Fruit fly (Drosophila melanogaster): ENCODE measurements around the gene CG12229.
A peak's percentile ranks its signal among the peaks of the same experiment; 100 is the strongest.

Gene CG12229

dm6 chr3L:17425132-17425713 is 11.0 kb downstream of the CG12229 start, which contains the start of the genes Sec3 and COX7B (continued):
- peak; percentile 95 for TF ChIP-seq CG3995 (GFP tag; optimal IDR thresholded peaks at IDR 0.05)
- TF ChIP-seq kay (GFP tag; optimal IDR thresholded peaks at IDR 0.05): peak; percentile 51
- TF ChIP-seq CG11085 (GFP tag; IDR thresholded peaks at IDR 0.05): no peak
- no peak for TF ChIP-seq CG32772 (GFP tag; IDR thresholded peaks at IDR 0.05)
- TF ChIP-seq fd96Cb (tag; optimal IDR thresholded peaks at IDR 0.05): peak; percentile 22
- TF ChIP-seq CG2678 (tag; optimal IDR thresholded peaks at IDR 0.05): peak; percentile 74
- no peak for TF ChIP-seq ro (GFP tag; IDR thresholded peaks at IDR 0.05)
- TF ChIP-seq nerfin-2 (GFP tag; IDR thresholded peaks at IDR 0.05; ENCODE audit: partially characterized antibody): peak; percentile 79
- TF ChIP-seq CG8388 (GFP tag; optimal IDR thresholded peaks at IDR 0.05): peak; percentile 51
- TF ChIP-seq Fer1 (GFP tag; optimal IDR thresholded peaks at IDR 0.05): peak; percentile 72
- peak; percentile 60 for TF ChIP-seq CG33557 (GFP tag; optimal IDR thresholded peaks at IDR 0.05)
- TF ChIP-seq Ssrp (tag; optimal IDR thresholded peaks at IDR 0.05): peak; percentile 51
- TF ChIP-seq CG4328 (GFP tag; optimal IDR thresholded peaks at IDR 0.05): peak; percentile 51
- peak; percentile 15 for TF ChIP-seq nom (GFP tag; optimal IDR thresholded peaks at IDR 0.05)
- 0 out of 2 replicates have a peak, but pooled peaks have one; percentile 29 for TF ChIP-seq Atf6 (GFP tag; IDR thresholded peaks at IDR 0.05)
- TF ChIP-seq dati (GFP tag; IDR thresholded peaks at IDR 0.05): no peak
- peak; percentile 26 for TF ChIP-seq CG9609 (GFP tag; optimal IDR thresholded peaks at IDR 0.05)
- no peak for TF ChIP-seq ham (GFP tag; IDR thresholded peaks at IDR 0.05)
- TF ChIP-seq CG7839 (tag; optimal IDR thresholded peaks at IDR 0.05): peak; percentile 66
- peak; percentile 68 for TF ChIP-seq Hsf (GFP tag; optimal IDR thresholded peaks at IDR 0.05)
- no peak for TF ChIP-seq sima (GFP tag; optimal IDR thresholded peaks at IDR 0.05)
- TF ChIP-seq H15 (GFP tag; IDR thresholded peaks at IDR 0.05): no peak
- peak; percentile 64 for TF ChIP-seq CG6689 (GFP tag; IDR thresholded peaks at IDR 0.05)
- no peak for TF ChIP-seq cad (GFP tag; optimal IDR thresholded peaks at IDR 0.05)
- TF ChIP-seq ase (GFP tag; IDR thresholded peaks at IDR 0.05): no peak
- no peak for TF ChIP-seq CG7271 (tag; optimal IDR thresholded peaks at IDR 0.05)
- peak; percentile 67 for TF ChIP-seq Dad (GFP tag; optimal IDR thresholded peaks at IDR 0.05)
- TF ChIP-seq trem (tag; optimal IDR thresholded peaks at IDR 0.05): peak; percentile 89
- TF ChIP-seq Sox100B (GFP tag; optimal IDR thresholded peaks at IDR 0.05): peak; percentile 20
- no peak for TF ChIP-seq CG8765 (GFP tag; IDR thresholded peaks at IDR 0.05)
- no peak for TF ChIP-seq CG6854 (GFP tag; optimal IDR thresholded peaks at IDR 0.05)
- no peak for TF ChIP-seq Adf1 (GFP tag; IDR thresholded peaks at IDR 0.05)
- peak; percentile 52; the same call in 1 of the 3 replicates for TF ChIP-seq dysf (GFP tag; IDR thresholded peaks at IDR 0.05)
- TF ChIP-seq CG9437 (GFP tag; optimal IDR thresholded peaks at IDR 0.05): peak; percentile 84
- peak; percentile 53 for TF ChIP-seq dmrt99B (tag; optimal IDR thresholded peaks at IDR 0.05)
- TF ChIP-seq prd (optimal IDR thresholded peaks at IDR 0.05): no peak
- peak; percentile 71 for TF ChIP-seq prd (GFP tag; IDR thresholded peaks at IDR 0.05)
- TF ChIP-seq Spps (tag; optimal IDR thresholded peaks at IDR 0.05): peak; percentile 25
- TF ChIP-seq CG7928 (GFP tag; optimal IDR thresholded peaks at IDR 0.05): peak; percentile 32
- TF ChIP-seq CG17361 (GFP tag; IDR thresholded peaks at IDR 0.05): peak; percentile 72; the same call in 2 of the 3 replicates
- peak; percentile 26 for TF ChIP-seq gro (GFP tag; optimal IDR thresholded peaks at IDR 0.05)
- TF ChIP-seq Dp (GFP tag; optimal IDR thresholded peaks at IDR 0.05): peak; percentile 4
- peak; percentile 43 for TF ChIP-seq Dip3 (GFP tag; optimal IDR thresholded peaks at IDR 0.05)
- TF ChIP-seq CoRest (tag; optimal IDR thresholded peaks at IDR 0.05): peak; percentile 78
- TF ChIP-seq CG11560 (tag; IDR thresholded peaks at IDR 0.05): no peak
- TF ChIP-seq pb (GFP tag; optimal IDR thresholded peaks at IDR 0.05): no peak
- peak; percentile 61 for TF ChIP-seq CG31441 (GFP tag; IDR thresholded peaks at IDR 0.05)
- peak; percentile 63 for TF ChIP-seq CG34422 (GFP tag; IDR thresholded peaks at IDR 0.05)
- peak; percentile 55 for TF ChIP-seq pho (GFP tag; optimal IDR thresholded peaks at IDR 0.05)
- no peak for TF ChIP-seq sisA (GFP tag; IDR thresholded peaks at IDR 0.05)
- TF ChIP-seq org-1 (GFP tag; optimal IDR thresholded peaks at IDR 0.05): no peak
- TF ChIP-seq Mes4 (GFP tag; optimal IDR thresholded peaks at IDR 0.05): no peak
